Worm (Caenorhabditis elegans) whole organism, mixed stage, embryonic: ENCODE measurements around the gene swt-2.

Experiments used
- blmp-1 ChIP-seq: fragments of 150-350 bp; optimal IDR thresholded peaks from 2 replicates; lab custom pipeline; 2014; ENCODE audit warnings: missing biosample characterization, missing genetic modification characterization
- drap-1 ChIP-seq: fragments of 200-800 bp; sonication (Bioruptor generic); optimal IDR thresholded peaks from 3 replicates; lab custom pipeline; 2018; ENCODE audit warnings: mild to moderate bottlenecking, missing genetic modification characterization, missing compliant biosample characterization
- elt-3 ChIP-seq: fragments of 150-350 bp; optimal IDR thresholded peaks from 2 replicates; lab custom pipeline; 2014; ENCODE audit warnings: missing biosample characterization, missing genetic modification characterization
- hlh-1 ChIP-seq: fragments of 150-350 bp; optimal IDR thresholded peaks from 2 replicates; lab custom pipeline; 2014; ENCODE audit warnings: missing biosample characterization, missing genetic modification reagents, missing genetic modification characterization
- lin-13 ChIP-seq: fragments of 150-350 bp; optimal IDR thresholded peaks from 2 replicates; lab custom pipeline; 2014; ENCODE audit warnings: missing biosample characterization, missing genetic modification characterization
- nhr-237 ChIP-seq: fragments of 150-350 bp; optimal IDR thresholded peaks from 2 replicates; lab custom pipeline; 2014; ENCODE audit warnings: missing biosample characterization, missing genetic modification characterization
- sem-2 ChIP-seq: fragments of 200-800 bp; sonication (Bioruptor generic); optimal IDR thresholded peaks from 2 replicates; lab custom pipeline; 2018; ENCODE audit warnings: mild to moderate bottlenecking, missing genetic modification characterization, missing compliant biosample characterization
- sptf-1 ChIP-seq: sonication (generic microtip); optimal IDR thresholded peaks from 2 replicates; lab custom pipeline; 2017; ENCODE audit warnings: mild to moderate bottlenecking, missing genetic modification characterization, moderate library complexity, missing compliant biosample characterization
- tbx-8 ChIP-seq: fragments of 200-800 bp; sonication (Bioruptor generic); optimal IDR thresholded peaks from 2 replicates; lab custom pipeline; 2018; ENCODE audit warnings: mild to moderate bottlenecking, missing genetic modification characterization, moderate library complexity, missing compliant biosample characterization
- unc-39 ChIP-seq: fragments of 150-350 bp; optimal IDR thresholded peaks from 2 replicates; lab custom pipeline; 2014; ENCODE audit warnings: missing biosample characterization, missing genetic modification characterization
- ztf-11 ChIP-seq: fragments of 150-350 bp; optimal IDR thresholded peaks from 2 replicates; lab custom pipeline; 2014; ENCODE audit warnings: missing biosample characterization, missing genetic modification characterization

DNA sequence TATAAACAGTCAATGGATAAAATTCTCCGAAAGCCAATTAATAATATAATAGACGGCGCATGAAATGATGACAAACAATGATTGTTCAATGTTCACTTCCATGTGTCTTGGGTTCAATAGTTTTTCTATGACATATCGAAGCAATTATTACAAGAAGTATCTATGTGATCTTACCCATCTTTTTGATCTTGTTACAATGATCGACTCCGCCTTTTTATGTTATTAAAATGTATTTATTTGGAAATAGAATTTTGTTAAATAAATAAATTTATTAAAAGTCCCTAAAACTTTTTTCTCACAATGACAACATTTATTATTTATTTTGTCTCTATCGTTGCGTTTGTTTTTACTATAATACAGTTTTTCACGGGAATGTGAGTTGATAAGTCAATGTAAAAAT is at the start of gene swt-2:
- TF ChIP-seq lin-13 (no peak), sptf-1 (tag; lab: Kevin White, UChicago) (no peak), nhr-237 (tag; lab: Kevin White, UChicago) (no peak), blmp-1 (tag; lab: Kevin White, UChicago) (no peak), tbx-8 (GFP tag; lab: Kevin White, UChicago) (no peak), hlh-1 (tag; lab: Kevin White, UChicago) (no peak), elt-3 (no peak), sem-2 (no peak), drap-1 (GFP tag; lab: Kevin White, UChicago) (no peak), ztf-11 (no peak), unc-39 (tag; lab: Kevin White, UChicago) (no peak)
